Worm (Caenorhabditis elegans): ENCODE measurements around the gene nucl-1.

DNA sequence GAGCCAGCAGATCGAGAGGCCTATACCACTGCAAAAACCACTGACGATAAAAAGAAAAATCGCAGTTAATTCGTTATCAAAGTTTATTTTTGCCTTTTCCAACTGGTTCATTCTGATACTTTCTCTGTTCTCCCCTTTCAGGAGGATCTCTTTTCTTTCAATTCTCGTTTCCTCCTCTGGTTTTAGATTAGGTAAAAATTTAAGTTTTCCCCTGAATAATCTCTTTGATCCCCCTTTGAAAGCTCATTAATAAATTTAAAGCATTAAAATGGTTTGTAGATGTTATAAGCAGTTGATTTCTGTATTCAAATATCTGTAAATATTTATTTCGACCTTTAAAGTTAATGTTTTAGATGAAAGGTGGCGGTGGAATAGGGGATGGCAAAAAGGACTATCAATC lies 1.9 kb upstream of the nucl-1 start, which contains the start of gene K07H8.2:
- TF ChIP-seq nfya-1 (tag; optimal IDR thresholded peaks at IDR 0.05) (no peak), F13H6.1 (tag; optimal IDR thresholded peaks at IDR 0.05) (no peak), pha-4 (tag; optimal IDR thresholded peaks at IDR 0.05) (no peak), dmd-4 (tag; optimal IDR thresholded peaks at IDR 0.05; ENCODE audit: borderline replicate concordance) (no peak), ama-1 (optimal IDR thresholded peaks at IDR 0.05) (no peak), ceh-9 (tag; optimal IDR thresholded peaks at IDR 0.05) (no peak), hlh-13 (GFP tag; optimal IDR thresholded peaks at IDR 0.05) (no peak)
